Worm (Caenorhabditis elegans): ENCODE results near the gene Y1A5A.1.

The Y1A5A.1 gene

DNA sequence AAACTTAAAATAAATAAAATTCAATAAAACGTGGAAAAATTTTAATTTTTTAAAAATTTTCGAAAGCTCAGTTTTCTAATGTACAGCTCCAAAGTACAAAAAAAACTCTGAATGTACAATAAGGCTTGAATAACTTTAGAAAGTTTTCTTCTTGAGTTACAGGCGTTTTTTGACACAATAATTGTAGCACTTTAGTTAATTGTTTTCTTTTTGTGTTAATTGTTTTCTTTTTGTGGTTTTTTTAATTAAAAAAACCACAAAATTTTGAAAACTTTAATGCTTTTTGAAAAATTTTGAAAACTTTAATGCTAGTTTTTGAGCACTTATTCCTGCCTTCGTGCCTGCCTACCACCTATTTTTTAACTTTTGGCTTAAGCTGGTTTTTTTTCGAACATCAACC is 22.2 kb downstream of the Y1A5A.1 start, which contains the start of gene R10E9.2:
Gene R10E9.2, minus strand, starts transcription at position 101 of the 400 bp plus-strand sequence.
- TF ChIP-seq tbx-37 (GFP tag; conservative IDR thresholded peaks at IDR 0.05) (no peak), aly-1 (tag; optimal IDR thresholded peaks at IDR 0.05) (no peak), sea-1 (GFP tag; conservative IDR thresholded peaks at IDR 0.05) (no peak), flt-1 (GFP tag; IDR thresholded peaks at IDR 0.05) (no peak), F13C5.2 (tag; optimal IDR thresholded peaks at IDR 0.05) (no peak), hmbx-1 (tag; optimal IDR thresholded peaks at IDR 0.05) (no peak), ets-7 (tag; optimal IDR thresholded peaks at IDR 0.05) (no peak), tra-4 (tag; optimal IDR thresholded peaks at IDR 0.05) (no peak), hnd-1 (tag; optimal IDR thresholded peaks at IDR 0.05) (no peak), B0310.2 (tag; optimal IDR thresholded peaks at IDR 0.05) (no peak), hmg-4 (GFP tag; optimal IDR thresholded peaks at IDR 0.05) (no peak), pes-1 (GFP tag; IDR thresholded peaks at IDR 0.05) (no peak), ama-1 (optimal IDR thresholded peaks at IDR 0.05) (no peak), tbx-11 (GFP tag; IDR thresholded peaks at IDR 0.05) (no peak), scrt-1 (GFP tag; IDR thresholded peaks at IDR 0.05) (no peak), ceh-36 (tag; optimal IDR thresholded peaks at IDR 0.05) (no peak)

DNA sequence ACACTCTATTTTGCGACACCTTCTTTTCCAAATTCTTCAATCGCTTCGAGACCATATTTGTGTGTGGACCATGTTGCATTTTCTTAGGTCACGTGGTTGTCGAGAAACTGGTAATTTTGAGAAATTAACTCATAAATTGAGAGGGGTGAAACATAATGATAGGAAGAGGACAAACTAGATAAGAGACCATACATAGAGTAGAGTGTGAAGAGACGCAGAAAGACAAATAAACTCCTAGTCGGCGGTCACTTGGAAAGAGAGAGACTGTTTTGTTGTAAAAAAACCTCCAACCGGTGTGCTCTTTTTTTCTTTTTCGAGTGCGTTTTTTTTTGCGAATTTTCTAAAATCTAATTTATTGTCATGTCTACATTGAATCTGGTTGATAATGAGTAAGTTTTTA is 26.5 kb downstream of the Y1A5A.1 start, which contains the start of gene R10E9.3:
Gene R10E9.3, plus strand, starts transcription at position 235 of the 400 bp plus-strand sequence.
- TF ChIP-seq ets-7 (tag; optimal IDR thresholded peaks at IDR 0.05) (no peak), hmg-4 (GFP tag; optimal IDR thresholded peaks at IDR 0.05) (no peak), ceh-13 (GFP tag; optimal IDR thresholded peaks at IDR 0.05) (no peak), ama-1 (optimal IDR thresholded peaks at IDR 0.05) (no peak), B0310.2 (tag; optimal IDR thresholded peaks at IDR 0.05) (no peak), scrt-1 (GFP tag; IDR thresholded peaks at IDR 0.05) (no peak), F13C5.2 (tag; optimal IDR thresholded peaks at IDR 0.05) (no peak), sea-1 (GFP tag; conservative IDR thresholded peaks at IDR 0.05) (no peak), flt-1 (GFP tag; IDR thresholded peaks at IDR 0.05) (no peak), pes-1 (GFP tag; IDR thresholded peaks at IDR 0.05) (no peak), ceh-36 (tag; optimal IDR thresholded peaks at IDR 0.05) (no peak), aly-1 (tag; optimal IDR thresholded peaks at IDR 0.05) (no peak), tra-4 (tag; optimal IDR thresholded peaks at IDR 0.05) (no peak)

DNA sequence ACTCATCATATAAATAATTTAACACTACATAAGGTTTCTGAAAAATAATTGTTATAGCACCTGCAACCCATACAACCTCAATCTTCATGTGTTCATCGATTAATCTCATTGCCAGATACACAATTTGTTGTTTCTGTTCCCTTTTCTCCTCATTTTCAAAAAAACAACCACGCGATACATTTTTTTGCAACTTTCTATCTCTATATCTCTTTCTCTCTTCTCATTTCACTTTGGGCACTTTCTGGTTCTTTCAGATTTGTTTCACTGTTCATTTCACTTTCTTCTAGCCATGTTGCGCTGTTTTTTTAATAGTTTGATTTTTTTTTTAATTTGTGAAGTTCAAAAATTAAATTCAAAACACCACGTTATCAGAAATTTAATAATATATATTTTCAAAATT is 27.3 kb downstream of the Y1A5A.1 start:
- no peak for TF ChIP-seq tbx-37 (GFP tag; conservative IDR thresholded peaks at IDR 0.05)
- TF ChIP-seq ama-1 (optimal IDR thresholded peaks at IDR 0.05), result no peak
- no peak for TF ChIP-seq hmg-4 (GFP tag; optimal IDR thresholded peaks at IDR 0.05)
- TF ChIP-seq aly-1 (tag; optimal IDR thresholded peaks at IDR 0.05), result no peak
- no peak for TF ChIP-seq flt-1 (GFP tag; IDR thresholded peaks at IDR 0.05)
- TF ChIP-seq ceh-36 (tag; optimal IDR thresholded peaks at IDR 0.05), result no peak
- TF ChIP-seq hnd-1 (tag; optimal IDR thresholded peaks at IDR 0.05), result no peak
- no peak for TF ChIP-seq pes-1 (GFP tag; IDR thresholded peaks at IDR 0.05)
- no peak for TF ChIP-seq sea-1 (GFP tag; conservative IDR thresholded peaks at IDR 0.05)
- TF ChIP-seq ets-7 (tag; optimal IDR thresholded peaks at IDR 0.05), result no peak
- TF ChIP-seq F13C5.2 (tag; optimal IDR thresholded peaks at IDR 0.05), result no peak
- TF ChIP-seq hmbx-1 (tag; optimal IDR thresholded peaks at IDR 0.05), result no peak
- TF ChIP-seq tbx-11 (GFP tag; IDR thresholded peaks at IDR 0.05), result no peak
- no peak for TF ChIP-seq tra-4 (tag; optimal IDR thresholded peaks at IDR 0.05)
- no peak for TF ChIP-seq B0310.2 (tag; optimal IDR thresholded peaks at IDR 0.05)

DNA sequence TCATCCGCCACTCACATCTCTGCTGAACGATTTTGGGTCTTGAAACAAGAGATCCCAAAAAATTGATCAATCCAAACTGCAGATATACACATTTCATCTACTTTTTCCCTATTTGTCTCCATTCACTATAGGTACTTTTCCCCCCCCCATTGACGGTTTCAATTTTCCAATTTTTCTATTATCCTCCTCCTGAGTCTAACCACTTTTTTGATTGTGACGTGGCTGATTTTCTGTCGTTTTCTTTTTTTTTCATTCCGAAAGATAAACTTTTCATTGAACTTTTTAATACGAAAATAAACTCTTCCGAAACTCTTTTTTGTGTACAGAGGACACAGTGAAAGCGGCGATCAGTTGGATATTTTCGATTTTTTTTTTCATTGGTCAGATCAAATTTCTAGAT is 28.6 kb downstream of the Y1A5A.1 start:
- no peak for TF ChIP-seq scrt-1 (GFP tag; IDR thresholded peaks at IDR 0.05)
- TF ChIP-seq flt-1 (GFP tag; IDR thresholded peaks at IDR 0.05), result no peak
- TF ChIP-seq tra-4 (tag; optimal IDR thresholded peaks at IDR 0.05), result no peak

DNA sequence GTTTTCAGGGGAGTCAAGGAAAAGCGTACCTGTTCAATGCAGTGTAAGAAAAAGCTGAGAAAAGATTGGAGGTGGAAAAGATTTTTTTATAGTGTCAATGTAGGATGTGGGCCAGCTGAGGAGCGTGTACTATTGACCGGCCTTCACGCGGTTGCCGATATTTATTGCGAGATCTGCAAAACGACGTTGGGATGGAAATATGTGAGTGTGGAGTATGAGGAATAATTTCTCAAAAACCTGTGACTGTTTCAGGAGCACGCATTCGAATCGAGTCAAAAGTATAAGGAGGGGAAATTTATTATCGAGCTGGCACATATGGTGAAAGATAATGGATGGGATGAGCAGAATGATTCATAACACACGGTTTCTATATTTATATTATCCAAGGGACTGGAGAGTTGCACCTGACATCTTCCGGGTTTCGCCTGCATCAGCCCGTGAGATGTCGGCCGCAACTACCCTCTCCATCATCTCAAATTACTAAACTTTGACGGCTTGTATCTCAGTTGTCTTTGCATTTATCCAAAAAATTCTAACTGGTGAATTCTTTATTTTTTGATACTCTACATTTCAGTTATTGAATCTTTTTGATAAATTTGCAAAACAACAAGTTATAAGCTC is 29.2 kb downstream of the Y1A5A.1 start:
- TF ChIP-seq ets-7 (tag; optimal IDR thresholded peaks at IDR 0.05) (no peak), ceh-13 (GFP tag; optimal IDR thresholded peaks at IDR 0.05) (no peak), B0310.2 (tag; optimal IDR thresholded peaks at IDR 0.05) (no peak), hmg-4 (GFP tag; optimal IDR thresholded peaks at IDR 0.05) (no peak), aly-1 (tag; optimal IDR thresholded peaks at IDR 0.05) (no peak), hnd-1 (tag; optimal IDR thresholded peaks at IDR 0.05) (no peak), flt-1 (GFP tag; IDR thresholded peaks at IDR 0.05) (no peak), sea-1 (GFP tag; conservative IDR thresholded peaks at IDR 0.05) (no peak), scrt-1 (GFP tag; IDR thresholded peaks at IDR 0.05) (no peak), pes-1 (GFP tag; IDR thresholded peaks at IDR 0.05) (no peak), F13C5.2 (tag; optimal IDR thresholded peaks at IDR 0.05) (no peak), ceh-36 (tag; optimal IDR thresholded peaks at IDR 0.05) (no peak), ama-1 (optimal IDR thresholded peaks at IDR 0.05) (no peak), hmbx-1 (tag; optimal IDR thresholded peaks at IDR 0.05) (no peak)

DNA sequence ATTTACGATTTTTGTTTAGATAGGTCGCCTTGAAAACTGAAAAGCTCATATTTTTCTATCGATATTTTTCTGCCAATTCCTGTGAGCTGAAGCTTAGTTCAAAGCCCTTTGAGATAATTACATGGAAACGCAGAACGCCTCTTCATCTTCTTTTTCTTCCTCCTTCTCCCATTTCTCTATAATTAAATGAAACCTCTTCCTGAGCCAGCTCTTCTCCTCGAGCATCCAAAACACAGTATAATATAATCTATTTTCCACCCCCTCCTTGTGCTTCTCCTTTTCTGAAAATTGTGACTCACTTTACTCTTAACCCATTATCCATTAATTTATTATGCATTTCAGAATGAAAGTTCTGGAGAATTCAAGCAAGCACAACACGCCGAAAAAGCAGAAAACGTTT is 30.2 kb downstream of the Y1A5A.1 start, which contains the start of gene F37A8.5:
Gene F37A8.5, plus strand, starts transcription at position 332 of the 400 bp plus-strand sequence.
- TF ChIP-seq hmg-4 (GFP tag; optimal IDR thresholded peaks at IDR 0.05) (no peak), tbx-37 (GFP tag; conservative IDR thresholded peaks at IDR 0.05) (no peak), ceh-36 (tag; optimal IDR thresholded peaks at IDR 0.05) (no peak), aly-1 (tag; optimal IDR thresholded peaks at IDR 0.05) (no peak), F13C5.2 (tag; optimal IDR thresholded peaks at IDR 0.05) (no peak), ets-7 (tag; optimal IDR thresholded peaks at IDR 0.05) (no peak), pes-1 (GFP tag; IDR thresholded peaks at IDR 0.05) (no peak), hnd-1 (tag; optimal IDR thresholded peaks at IDR 0.05) (no peak), tbx-11 (GFP tag; IDR thresholded peaks at IDR 0.05) (no peak), flt-1 (GFP tag; IDR thresholded peaks at IDR 0.05) (no peak), ama-1 (optimal IDR thresholded peaks at IDR 0.05) (no peak), ceh-13 (GFP tag; optimal IDR thresholded peaks at IDR 0.05) (no peak), scrt-1 (GFP tag; IDR thresholded peaks at IDR 0.05) (no peak), tra-4 (tag; optimal IDR thresholded peaks at IDR 0.05) (no peak)

DNA sequence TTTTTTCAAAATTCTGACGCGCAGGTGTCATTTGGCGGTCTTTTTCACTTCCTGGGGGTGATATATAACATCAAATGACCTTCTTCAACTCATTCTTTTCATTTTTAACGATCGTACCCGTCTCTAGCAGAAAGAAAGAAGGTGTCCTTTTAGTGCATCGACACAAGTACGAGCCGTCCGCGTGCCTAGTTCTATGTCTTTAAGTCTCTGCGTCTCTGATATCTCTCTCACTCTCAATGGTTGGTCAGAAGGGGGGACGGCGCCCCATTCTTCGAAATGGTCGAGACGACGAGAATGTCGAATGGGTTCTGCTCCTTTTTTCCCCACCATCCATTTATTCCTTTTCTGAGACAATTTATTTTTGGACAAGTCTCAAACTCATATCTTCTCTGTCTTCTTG is 30.8 kb downstream of the Y1A5A.1 start:
- no peak for TF ChIP-seq tbx-37 (GFP tag; conservative IDR thresholded peaks at IDR 0.05)
- no peak for TF ChIP-seq scrt-1 (GFP tag; IDR thresholded peaks at IDR 0.05)
- no peak for TF ChIP-seq tra-4 (tag; optimal IDR thresholded peaks at IDR 0.05)
- no peak for TF ChIP-seq hmbx-1 (tag; optimal IDR thresholded peaks at IDR 0.05)
- TF ChIP-seq ceh-36 (tag; optimal IDR thresholded peaks at IDR 0.05), result no peak
- TF ChIP-seq ceh-13 (GFP tag; optimal IDR thresholded peaks at IDR 0.05), result no peak
- TF ChIP-seq sea-1 (GFP tag; conservative IDR thresholded peaks at IDR 0.05), result no peak
- no peak for TF ChIP-seq flt-1 (GFP tag; IDR thresholded peaks at IDR 0.05)
- no peak for TF ChIP-seq hnd-1 (tag; optimal IDR thresholded peaks at IDR 0.05)

Data from whole organism, early embryonic.